Fruit fly (Drosophila melanogaster) whole organism, embryonic: ENCODE data around the gene Drsl4.
A peak's percentile ranks its signal among the peaks of the same experiment; 100 is the strongest.

ENCODE experiments used
- Asciz ChIP-seq: fragments of 200-800 bp; sonication (Bioruptor generic); optimal IDR thresholded peaks from 2 replicates; lab custom pipeline; 2017; ENCODE audit warnings: missing biosample characterization, mild to moderate bottlenecking, missing genetic modification characterization, missing genetic modification reagents
- CG11093 ChIP-seq: fragments of 200-800 bp; sonication (Bioruptor generic); IDR thresholded peaks from 3 replicates; pipeline ENCODE4 v1.3.6; 2022; ENCODE audit warnings: missing biosample characterization, missing genetic modification characterization
- CG11247 ChIP-seq: fragments of 200-800 bp; sonication (Bioruptor generic); IDR thresholded peaks from 2 replicates; pipeline ENCODE4 v1.3.6; 2022; ENCODE audit warnings: missing biosample characterization, missing genetic modification characterization
- CG11456 ChIP-seq: fragments of 200-800 bp; sonication (Bioruptor generic); IDR thresholded peaks from 3 replicates; pipeline ENCODE4 v1.3.6; 2022; ENCODE audit warnings: missing biosample characterization, missing genetic modification characterization
- CG12299 ChIP-seq: fragments of 200-800 bp; sonication (Bioruptor generic); optimal IDR thresholded peaks from 2 replicates; lab custom pipeline; 2018; ENCODE audit warnings: missing biosample characterization, mild to moderate bottlenecking, missing genetic modification characterization
- CG12659 ChIP-seq: fragments of 200-800 bp; sonication (Bioruptor generic); optimal IDR thresholded peaks from 3 replicates; lab custom pipeline; 2017; ENCODE audit warnings: mild to moderate bottlenecking, missing biosample characterization, missing genetic modification reagents, missing genetic modification characterization
- CG1602 ChIP-seq: fragments of 200-800 bp; sonication (Bioruptor generic); optimal IDR thresholded peaks from 3 replicates; lab custom pipeline; 2016; ENCODE audit warnings: missing biosample characterization, missing genetic modification characterization
- CG17328 ChIP-seq: fragments of 200-800 bp; sonication (Bioruptor generic); IDR thresholded peaks from 2 replicates; pipeline ENCODE4 v1.3.6; 2022; ENCODE audit warnings: missing biosample characterization, missing genetic modification characterization
- CG17612 ChIP-seq: fragments of 200-800 bp; sonication (Bioruptor generic); IDR thresholded peaks from 2 replicates; pipeline ENCODE4 v1.3.6; 2022; ENCODE audit warnings: missing biosample characterization, missing genetic modification characterization
- CG1832 ChIP-seq: fragments of 200-800 bp; sonication (Bioruptor generic); optimal IDR thresholded peaks from 2 replicates; lab custom pipeline; 2017; ENCODE audit warnings: missing biosample characterization, mild to moderate bottlenecking, missing genetic modification characterization, inconsistent platforms
- CG2116 ChIP-seq: fragments of 200-800 bp; sonication (Bioruptor generic); optimal IDR thresholded peaks from 3 replicates; lab custom pipeline; 2018; ENCODE audit warnings: missing biosample characterization, mild to moderate bottlenecking, missing genetic modification characterization
- CG2889 ChIP-seq: fragments of 200-800 bp; sonication (Bioruptor generic); IDR thresholded peaks from 3 replicates; pipeline ENCODE4 v1.3.6; 2022; ENCODE audit warnings: missing biosample characterization, missing genetic modification characterization
- CG32532 ChIP-seq: fragments of 200-800 bp; sonication (Bioruptor generic); IDR thresholded peaks from 2 replicates; pipeline ENCODE4 v1.3.6; 2022; ENCODE audit warnings: missing biosample characterization, missing genetic modification characterization
- CG3838 ChIP-seq: fragments of 200-800 bp; sonication (Bioruptor generic); optimal IDR thresholded peaks from 3 replicates; lab custom pipeline; 2016; ENCODE audit warnings: missing biosample characterization, missing genetic modification characterization
- CG43689 ChIP-seq: fragments of 200-800 bp; sonication (Bioruptor generic); IDR thresholded peaks from 2 replicates; pipeline ENCODE4 v1.3.6; 2022; ENCODE audit warnings: missing biosample characterization, missing genetic modification characterization
- CG4707 ChIP-seq: fragments of 200-800 bp; sonication (Bioruptor generic); optimal IDR thresholded peaks from 2 replicates; lab custom pipeline; 2018; ENCODE audit warnings: missing biosample characterization, mild to moderate bottlenecking, missing genetic modification characterization, moderate library complexity
- CG6683 ChIP-seq: fragments of 200-800 bp; sonication (Bioruptor generic); optimal IDR thresholded peaks from 2 replicates; lab custom pipeline; 2017; ENCODE audit warnings: missing biosample characterization, mild to moderate bottlenecking, missing genetic modification characterization, missing genetic modification reagents
- CG7357 ChIP-seq: fragments of 200-800 bp; sonication (Bioruptor generic); IDR thresholded peaks from 3 replicates; pipeline ENCODE4 v1.3.6; 2022; ENCODE audit warnings: missing biosample characterization, missing genetic modification characterization
- CG8290 ChIP-seq, 3 experiments: fragments of 200-800 bp; sonication (Bioruptor generic); optimal IDR thresholded peaks; 2 replicates each; lab custom pipeline; 2016 to 2019; ENCODE audit warnings: missing biosample characterization in 3 of 3, missing genetic modification characterization in 3 of 3, mild to moderate bottlenecking in 2 of 3, moderate library complexity in 1 of 3
- CkIIα-i1 ChIP-seq: fragments of 200-800 bp; sonication (Bioruptor generic); IDR thresholded peaks from 2 replicates; pipeline ENCODE4 v1.3.6; 2022; ENCODE audit warnings: missing biosample characterization, missing genetic modification characterization
- D ChIP-seq, 2 experiments: fragments of 200-800 bp in 1 of 2; fragments of >200 bp in 1 of 2; sonication (Bioruptor generic) in 1 of 2; optimal IDR thresholded peaks; 2 replicates in 1 of 2; 3 replicates in 1 of 2; lab custom pipeline; 2017; ENCODE audit warnings: mild to moderate bottlenecking in 1 of 2, missing biosample characterization in 1 of 2, missing genetic modification characterization in 1 of 2, missing genetic modification reagents in 1 of 2
- Dip2 ChIP-seq: fragments of 200-800 bp; sonication (Bioruptor generic); IDR thresholded peaks from 2 replicates; pipeline ENCODE4 v1.3.6; 2022; ENCODE audit warnings: missing biosample characterization, missing genetic modification characterization
- Dref ChIP-seq: fragments of 200-800 bp; sonication (Bioruptor generic); IDR thresholded peaks from 2 replicates; pipeline ENCODE4 v1.3.6; 2022; ENCODE audit warnings: missing biosample characterization, missing genetic modification characterization
- H15 ChIP-seq: fragments of 200-800 bp; sonication (Bioruptor generic); IDR thresholded peaks from 3 replicates; pipeline ENCODE4 v1.3.6; 2022; ENCODE audit warnings: missing biosample characterization, missing genetic modification characterization
- HmgD ChIP-seq: fragments of 200-800 bp; sonication (Bioruptor generic); optimal IDR thresholded peaks from 3 replicates; lab custom pipeline; 2016; ENCODE audit warnings: missing biosample characterization, missing genetic modification characterization
- Lim3 ChIP-seq: fragments of 200-800 bp; sonication (Bioruptor generic); IDR thresholded peaks from 2 replicates; pipeline ENCODE4 v1.3.6; 2022; ENCODE audit warnings: missing biosample characterization, missing genetic modification characterization
- Ssrp ChIP-seq: fragments of 200-800 bp; sonication (Bioruptor generic); optimal IDR thresholded peaks from 2 replicates; lab custom pipeline; 2018; ENCODE audit warnings: missing biosample characterization, mild to moderate bottlenecking, missing genetic modification characterization, moderate library complexity
- Tbp ChIP-seq: fragments of >200 bp; optimal IDR thresholded peaks from 2 replicates; lab custom pipeline; 2018; ENCODE audit warnings: missing biosample characterization, missing genetic modification characterization
- Usf ChIP-seq: fragments of 200-800 bp; sonication (Bioruptor generic); optimal IDR thresholded peaks from 2 replicates; lab custom pipeline; 2017; ENCODE audit warnings: missing genotype, missing biosample characterization, missing genetic modification characterization
- Vsx1 ChIP-seq: fragments of 200-800 bp; sonication (Bioruptor generic); optimal IDR thresholded peaks from 2 replicates; lab custom pipeline; 2017; ENCODE audit warnings: missing biosample characterization, mild to moderate bottlenecking, missing genetic modification characterization, missing genetic modification reagents
- Xbp1 ChIP-seq: fragments of 200-800 bp; sonication (Bioruptor generic); optimal IDR thresholded peaks from 3 replicates; lab custom pipeline; 2016; ENCODE audit warnings: missing biosample characterization, mild to moderate bottlenecking, missing genetic modification characterization
- az2 ChIP-seq: fragments of 200-800 bp; sonication (Bioruptor generic); optimal IDR thresholded peaks from 3 replicates; lab custom pipeline; 2016; ENCODE audit warnings: missing biosample characterization, missing genetic modification characterization
- bab2 ChIP-seq: fragments of 200-800 bp; sonication (Bioruptor generic); optimal IDR thresholded peaks from 2 replicates; lab custom pipeline; 2016; ENCODE audit warnings: missing biosample characterization, missing genetic modification characterization
- bcd ChIP-seq: fragments of 200-800 bp; sonication (Bioruptor generic); optimal IDR thresholded peaks from 2 replicates; lab custom pipeline; 2017; ENCODE audit warnings: missing biosample characterization, mild to moderate bottlenecking, missing genetic modification characterization
- cg ChIP-seq: fragments of 200-800 bp; sonication (Bioruptor generic); optimal IDR thresholded peaks from 3 replicates; lab custom pipeline; 2019; ENCODE audit warnings: missing biosample characterization, mild to moderate bottlenecking, missing genetic modification characterization, moderate library complexity
- grau ChIP-seq: fragments of 200-800 bp; optimal IDR thresholded peaks from 3 replicates; lab custom pipeline; 2019; ENCODE audit warnings: missing biosample characterization, mild to moderate bottlenecking, missing genetic modification characterization, moderate library complexity
- h ChIP-seq: fragments of >200 bp; optimal IDR thresholded peaks from 2 replicates; lab custom pipeline; 2017
- klu ChIP-seq: fragments of 200-800 bp; sonication (Bioruptor generic); IDR thresholded peaks from 2 replicates; pipeline ENCODE4 v1.3.6; 2022; ENCODE audit warnings: missing biosample characterization, missing genetic modification characterization
- kni ChIP-seq: fragments of 200-800 bp; sonication (Bioruptor generic); optimal IDR thresholded peaks from 3 replicates; lab custom pipeline; 2017; ENCODE audit warnings: mild to moderate bottlenecking, missing biosample characterization, missing genetic modification reagents, missing genetic modification characterization
- lov ChIP-seq, 2 experiments: fragments of 200-800 bp in 1 of 2; fragments of >200 bp in 1 of 2; sonication (Bioruptor generic) in 1 of 2; IDR thresholded peaks in 1 of 2; optimal IDR thresholded peaks in 1 of 2; 2 replicates in 1 of 2; 3 replicates in 1 of 2; pipeline versions ENCODE4 v1.3.6 to Lab custom; 2017 to 2022; ENCODE audit warnings: missing biosample characterization in 1 of 2, missing genetic modification characterization in 1 of 2
- nmo ChIP-seq: fragments of 200-800 bp; sonication (Bioruptor generic); optimal IDR thresholded peaks from 2 replicates; lab custom pipeline; 2018; ENCODE audit warnings: missing biosample characterization, mild to moderate bottlenecking, missing genetic modification characterization, moderate library complexity
- org-1 ChIP-seq: fragments of 200-800 bp; sonication (Bioruptor generic); optimal IDR thresholded peaks from 2 replicates; lab custom pipeline; 2017; ENCODE audit warnings: missing biosample characterization, missing genetic modification characterization
- pho ChIP-seq: fragments of 200-800 bp; sonication (Bioruptor generic); optimal IDR thresholded peaks from 2 replicates; lab custom pipeline; 2016; ENCODE audit warnings: missing biosample characterization, missing genetic modification characterization
- prd ChIP-seq, 3 experiments: fragments of >200 bp in 2 of 3; fragments of 200-800 bp in 1 of 3; sonication (Bioruptor generic) in 1 of 3; optimal IDR thresholded peaks in 2 of 3; IDR thresholded peaks in 1 of 3; 2 replicates in 2 of 3; 3 replicates in 1 of 3; pipeline versions ENCODE4 v1.3.6 to Lab custom; 2017 to 2022; ENCODE audit warnings: missing biosample characterization in 1 of 3, missing genetic modification characterization in 1 of 3
- ranshi ChIP-seq: fragments of 200-800 bp; sonication (Bioruptor generic); IDR thresholded peaks from 2 replicates; pipeline ENCODE4 v1.3.6; 2022; ENCODE audit warnings: missing biosample characterization, missing genetic modification characterization
- sd ChIP-seq: fragments of 200-800 bp; sonication (Bioruptor generic); optimal IDR thresholded peaks from 3 replicates; lab custom pipeline; 2018; ENCODE audit warnings: missing biosample characterization, mild to moderate bottlenecking, missing genetic modification characterization, moderate library complexity
- sna ChIP-seq: fragments of 200-800 bp; sonication (Bioruptor generic); IDR thresholded peaks from 2 replicates; pipeline ENCODE4 v1.3.6; 2022; ENCODE audit warnings: missing biosample characterization, missing genetic modification characterization; ENCODE audit not compliant: partially characterized antibody
- unpg ChIP-seq: fragments of 200-800 bp; sonication (Bioruptor generic); optimal IDR thresholded peaks from 3 replicates; lab custom pipeline; 2018; ENCODE audit warnings: missing biosample characterization, mild to moderate bottlenecking, missing genetic modification characterization, moderate library complexity
- yki ChIP-seq: fragments of >200 bp; optimal IDR thresholded peaks from 3 replicates; lab custom pipeline; 2018
- zfh1 ChIP-seq: fragments of 200-800 bp; sonication (Bioruptor generic); IDR thresholded peaks from 3 replicates; pipeline ENCODE4 v1.3.6; 2022; ENCODE audit warnings: missing biosample characterization, missing genetic modification characterization

Drsl4 gene

dm6 chr3L:3300345-3300744 is 15.1 kb upstream of the Drsl4 start (continued):
- TF ChIP-seq cg: no peak
- peak; percentile 51 for TF ChIP-seq grau (tag; lab: Kevin White, UChicago)
- TF ChIP-seq bcd (GFP tag; lab: Kevin White, UChicago): peak; percentile 49
- peak; percentile 80 for TF ChIP-seq ranshi (GFP tag; lab: Robert Waterston, UW)
- no peak for TF ChIP-seq CG32532
- peak; percentile 76 for TF ChIP-seq unpg (GFP tag; lab: Kevin White, UChicago)
- peak; percentile 7 for TF ChIP-seq CG12659 (GFP tag; lab: Kevin White, UChicago)
- peak; percentile 68; the same call in 2 of the 3 replicates for TF ChIP-seq zfh1 (GFP tag; lab: Robert Waterston, UW)
- peak; percentile 44 for TF ChIP-seq az2 (GFP tag; lab: Kevin White, UChicago)
- TF ChIP-seq CG11093 (GFP tag; lab: Robert Waterston, UW): peak; percentile 57; the same call in 2 of the 3 replicates
- no peak for TF ChIP-seq sna (GFP tag; lab: Robert Waterston, UW)
- TF ChIP-seq sd: no peak
- 0 out of 3 replicates have a peak, but pooled peaks have one; percentile 33 for TF ChIP-seq CG2889
- TF ChIP-seq CG6683: no peak
- TF ChIP-seq klu (GFP tag; lab: Robert Waterston, UW): no peak
- no peak for TF ChIP-seq CG43689
- TF ChIP-seq CG3838 (GFP tag; lab: Kevin White, UChicago): no peak
- TF ChIP-seq Xbp1: peak; percentile 49
- TF ChIP-seq CkIIα-i1 (GFP tag; lab: Robert Waterston, UW): no peak
- TF ChIP-seq D (optimal IDR thresholded peaks at IDR 0.05; lab: Kevin White, UChicago): no peak
- peak; percentile 53 for TF ChIP-seq D (GFP tag; optimal IDR thresholded peaks at IDR 0.05; lab: Kevin White, UChicago)
- no peak for TF ChIP-seq lov (optimal IDR thresholded peaks at IDR 0.05; lab: Kevin White, UChicago)
- peak; percentile 73; the same call in 1 of the 3 replicates for TF ChIP-seq lov (GFP tag; IDR thresholded peaks at IDR 0.05; lab: Robert Waterston, UW)
- no peak for TF ChIP-seq CG4707 (GFP tag; lab: Kevin White, UChicago)
- TF ChIP-seq CG2116 (GFP tag; lab: Kevin White, UChicago): no peak
- peak; percentile 29 for TF ChIP-seq CG1602 (GFP tag; lab: Kevin White, UChicago)
- peak; percentile 75 for TF ChIP-seq bab2
- no peak for TF ChIP-seq prd (optimal IDR thresholded peaks at IDR 0.05; lab: Kevin White, UChicago)
- peak; percentile 65; the same call in 2 of the 3 replicates for TF ChIP-seq prd (GFP tag; IDR thresholded peaks at IDR 0.05; lab: Robert Waterston, UW)
- TF ChIP-seq Usf (GFP tag; lab: Kevin White, UChicago): no peak
- peak; percentile 67 for TF ChIP-seq Asciz (GFP tag; lab: Kevin White, UChicago)
- peak; percentile 23 for TF ChIP-seq Vsx1
- TF ChIP-seq H15 (GFP tag; lab: Robert Waterston, UW): peak; percentile 70; the same call in 1 of the 3 replicates
- TF ChIP-seq HmgD (GFP tag; lab: Kevin White, UChicago): no peak
- TF ChIP-seq Ssrp (tag; lab: Kevin White, UChicago): peak; percentile 62
- no peak for TF ChIP-seq CG17612 (GFP tag; lab: Robert Waterston, UW)
- TF ChIP-seq CG7357 (GFP tag; lab: Robert Waterston, UW): peak; percentile 30; the same call in 1 of the 3 replicates
- TF ChIP-seq Dip2 (GFP tag; lab: Robert Waterston, UW): no peak
- TF ChIP-seq org-1 (GFP tag; lab: Kevin White, UChicago): peak; percentile 25
- TF ChIP-seq CG1832 (GFP tag; lab: Kevin White, UChicago): no peak
- TF ChIP-seq pho (GFP tag; lab: Kevin White, UChicago): no peak
- peak; percentile 0 for TF ChIP-seq CG12299
- TF ChIP-seq CG8290 (GFP tag; optimal IDR thresholded peaks at IDR 0.05; lab: Kevin White, UChicago): no peak
- no peak for TF ChIP-seq CG8290 (tag; optimal IDR thresholded peaks at IDR 0.05; lab: Kevin White, UChicago)
- TF ChIP-seq Dref (GFP tag; lab: Robert Waterston, UW): no peak
- no peak for TF ChIP-seq yki
- TF ChIP-seq kni (GFP tag; lab: Kevin White, UChicago): peak; percentile 11
- TF ChIP-seq h: no peak
- no peak for TF ChIP-seq Tbp (GFP tag; lab: Kevin White, UChicago)
- TF ChIP-seq nmo (GFP tag; lab: Kevin White, UChicago): peak; percentile 52
- TF ChIP-seq CG11456 (GFP tag; lab: Robert Waterston, UW): peak; percentile 63; the same call in 1 of the 3 replicates
- no peak for TF ChIP-seq CG11247
- TF ChIP-seq CG17328: peak; percentile 77
- TF ChIP-seq Lim3 (GFP tag; lab: Robert Waterston, UW): no peak
